Worm (Caenorhabditis elegans) whole organism, L4 larva: ENCODE data around the gene snt-1.

Source experiments
- R02D3.7 ChIP-seq: fragments of 150-350 bp; sonication (generic microtip); optimal IDR thresholded peaks from 3 replicates; lab custom pipeline; 2014; ENCODE audit warnings: missing biosample characterization, missing genetic modification characterization
- ZK546.5 ChIP-seq, 2 experiments: sonication (generic microtip); optimal IDR thresholded peaks; 2 replicates each; lab custom pipeline; 2017; ENCODE audit warnings: missing biosample characterization in 2 of 2, missing genetic modification characterization in 2 of 2
- aha-1 ChIP-seq: fragments of 150-350 bp; peaks from one replicate; lab custom pipeline; 2014; ENCODE audit warnings: missing biosample characterization, missing genetic modification characterization
- ceh-28 ChIP-seq: fragments of 150-350 bp; optimal IDR thresholded peaks from 2 replicates; lab custom pipeline; 2014; ENCODE audit warnings: missing biosample characterization, missing genetic modification reagents, missing genetic modification characterization
- ces-1 ChIP-seq: fragments of 150-350 bp; sonication (generic microtip); optimal IDR thresholded peaks from 4 replicates; lab custom pipeline; 2014; ENCODE audit warnings: missing biosample characterization, missing genetic modification reagents, missing genetic modification characterization
- cey-2 ChIP-seq: sonication (generic microtip); optimal IDR thresholded peaks from 3 replicates; lab custom pipeline; 2017; ENCODE audit warnings: missing genetic modification characterization, mild to moderate bottlenecking, missing compliant biosample characterization, antibody characterized with exemption, borderline replicate concordance; ENCODE audit not compliant: insufficient read depth
- ctbp-1 ChIP-seq: fragments of 200-800 bp; sonication (Bioruptor generic); IDR thresholded peaks from 2 replicates; pipeline ENCODE4 v1.3.6; 2022; ENCODE audit warnings: missing genetic modification reagents, missing genetic modification characterization, missing compliant biosample characterization
- daf-16 ChIP-seq, 3 experiments: sonication (generic microtip); optimal IDR thresholded peaks; 2 replicates each; lab custom pipeline; 2016 to 2017; ENCODE audit warnings: missing genetic modification characterization in 3 of 3, missing genetic modification reagents in 3 of 3, mild to moderate bottlenecking in 2 of 3, missing compliant biosample characterization in 2 of 3, missing biosample characterization in 1 of 3, moderate library complexity in 1 of 3
- dmd-6 ChIP-seq: fragments of 200-800 bp; sonication (Bioruptor generic); IDR thresholded peaks from 2 replicates; pipeline ENCODE4 v1.3.6; 2022; ENCODE audit warnings: missing genetic modification reagents, missing genetic modification characterization, missing compliant biosample characterization
- dpl-1 ChIP-seq: fragments of 150-350 bp; optimal IDR thresholded peaks from 2 replicates; lab custom pipeline; 2014; ENCODE audit warnings: missing biosample characterization, missing genetic modification reagents, missing genetic modification characterization
- duxl-1 ChIP-seq: sonication (generic microtip); optimal IDR thresholded peaks from 2 replicates; lab custom pipeline; 2016; ENCODE audit warnings: mild to moderate bottlenecking, missing genetic modification characterization, moderate library complexity, missing compliant biosample characterization; ENCODE audit not compliant: poor library complexity
- dve-1 ChIP-seq: sonication (generic microtip); optimal IDR thresholded peaks from 2 replicates; lab custom pipeline; 2017; ENCODE audit warnings: antibody characterized with exemption, mild to moderate bottlenecking, missing genetic modification characterization, missing compliant biosample characterization; ENCODE audit not compliant: insufficient read depth
- hlh-11 ChIP-seq: fragments of 200-800 bp; sonication (Bioruptor generic); optimal IDR thresholded peaks from 2 replicates; lab custom pipeline; 2018; ENCODE audit warnings: mild to moderate bottlenecking, missing genetic modification characterization, missing compliant biosample characterization
- hlh-30 ChIP-seq: sonication (generic microtip); optimal IDR thresholded peaks from 2 replicates; lab custom pipeline; 2017; ENCODE audit warnings: antibody characterized with exemption, mild to moderate bottlenecking, missing genetic modification characterization, missing compliant biosample characterization; ENCODE audit not compliant: insufficient read depth
- lir-3 ChIP-seq: sonication (generic microtip); optimal IDR thresholded peaks from 2 replicates; lab custom pipeline; 2016; ENCODE audit warnings: mild to moderate bottlenecking, missing genetic modification characterization, missing compliant biosample characterization
- lsy-2 ChIP-seq, 2 experiments: fragments of 150-350 bp in 1 of 2; sonication (generic microtip) in 1 of 2; optimal IDR thresholded peaks; 2 replicates each; lab custom pipeline; 2014 to 2017; ENCODE audit warnings: missing biosample characterization in 2 of 2, missing genetic modification characterization in 2 of 2
- mdl-1 ChIP-seq, 2 experiments: fragments of 150-350 bp in 1 of 2; sonication (generic microtip) in 1 of 2; optimal IDR thresholded peaks; 2 replicates each; lab custom pipeline; 2014 to 2017; ENCODE audit warnings: missing biosample characterization in 2 of 2, missing genetic modification characterization in 2 of 2
- mes-2 ChIP-seq: sonication (generic microtip); optimal IDR thresholded peaks from 2 replicates; lab custom pipeline; 2016; ENCODE audit warnings: missing genotype, mild to moderate bottlenecking, missing genetic modification characterization, missing compliant biosample characterization; ENCODE audit not compliant: poor library complexity, severe bottlenecking
- nhr-10 ChIP-seq: fragments of 150-350 bp; optimal IDR thresholded peaks from 2 replicates; lab custom pipeline; 2014; ENCODE audit warnings: missing biosample characterization, missing genetic modification characterization
- nhr-102 ChIP-seq: sonication (generic microtip); optimal IDR thresholded peaks from 2 replicates; lab custom pipeline; 2016; ENCODE audit warnings: mild to moderate bottlenecking, missing genetic modification characterization, moderate library complexity, missing compliant biosample characterization
- nhr-237 ChIP-seq: sonication (generic microtip); optimal IDR thresholded peaks from 2 replicates; lab custom pipeline; 2017; ENCODE audit warnings: missing biosample characterization, missing genetic modification characterization
- nhr-25 ChIP-seq: sonication (generic microtip); optimal IDR thresholded peaks from 2 replicates; lab custom pipeline; 2017; ENCODE audit warnings: missing genetic modification characterization, mild to moderate bottlenecking, missing compliant biosample characterization, antibody characterized with exemption, moderate library complexity, borderline replicate concordance; ENCODE audit not compliant: insufficient read depth
- nhr-28 ChIP-seq: fragments of 150-350 bp; optimal IDR thresholded peaks from 2 replicates; lab custom pipeline; 2014; ENCODE audit warnings: missing biosample characterization, missing genetic modification characterization
- nhr-42 ChIP-seq: fragments of 200-800 bp; sonication (Bioruptor generic); IDR thresholded peaks from 2 replicates; pipeline ENCODE4 v1.3.6; 2022; ENCODE audit warnings: missing genetic modification characterization, missing compliant biosample characterization
- nhr-6 ChIP-seq: fragments of 150-350 bp; optimal IDR thresholded peaks from 2 replicates; lab custom pipeline; 2014; ENCODE audit warnings: missing biosample characterization, missing genetic modification characterization
- rbr-2 ChIP-seq: sonication (generic microtip); optimal IDR thresholded peaks from 2 replicates; lab custom pipeline; 2016; ENCODE audit warnings: missing genotype, missing genetic modification characterization, missing compliant biosample characterization
- set-16 ChIP-seq: fragments of 200-800 bp; sonication (Bioruptor generic); IDR thresholded peaks from 2 replicates; pipeline ENCODE4 v1.3.6; 2022; ENCODE audit warnings: missing genetic modification reagents, missing genetic modification characterization, missing compliant biosample characterization
- snpc-4 ChIP-seq: fragments of 150-350 bp; optimal IDR thresholded peaks from 2 replicates; lab custom pipeline; 2014; ENCODE audit warnings: missing biosample characterization, missing genetic modification characterization
- tag-97 ChIP-seq: fragments of 200-800 bp; sonication (Bioruptor generic); IDR thresholded peaks from 2 replicates; pipeline ENCODE4 v1.3.6; 2022; ENCODE audit warnings: missing genetic modification characterization, missing compliant biosample characterization
- unc-62 ChIP-seq, 3 experiments: fragments of 150-350 bp in 1 of 3; sonication (generic microtip); optimal IDR thresholded peaks in 2 of 3; peaks in 1 of 3; 1 replicate in 1 of 3; 2 replicates in 2 of 3; lab custom pipeline; 2014 to 2017; ENCODE audit warnings: missing biosample characterization in 3 of 3, missing genetic modification characterization in 3 of 3, missing genetic modification reagents in 3 of 3, missing genotype in 1 of 3
- vab-7 ChIP-seq: fragments of 200-800 bp; sonication (Bioruptor generic); IDR thresholded peaks from 2 replicates; pipeline ENCODE4 v1.3.6; 2022; ENCODE audit warnings: missing genetic modification reagents, missing genetic modification characterization, missing compliant biosample characterization
- zag-1 ChIP-seq: fragments of 150-350 bp; optimal IDR thresholded peaks from 2 replicates; lab custom pipeline; 2014; ENCODE audit warnings: missing biosample characterization, missing genetic modification characterization
- zfp-2 ChIP-seq: sonication (generic microtip); optimal IDR thresholded peaks from 2 replicates; lab custom pipeline; 2016; ENCODE audit warnings: mild to moderate bottlenecking, missing genetic modification characterization, missing compliant biosample characterization
- zfp-3 ChIP-seq: fragments of 200-800 bp; sonication (Bioruptor generic); conservative IDR thresholded peaks from 2 replicates; pipeline ENCODE4 v1.3.6; 2022; ENCODE audit warnings: missing genetic modification reagents, missing genetic modification characterization, missing compliant biosample characterization
- zip-11 ChIP-seq: fragments of 200-800 bp; sonication (Bioruptor generic); IDR thresholded peaks from 2 replicates; pipeline ENCODE4 v1.3.6; 2022; ENCODE audit warnings: missing genetic modification characterization, missing compliant biosample characterization
- zip-2 ChIP-seq: fragments of 150-350 bp; optimal IDR thresholded peaks from 2 replicates; lab custom pipeline; 2014; ENCODE audit warnings: missing biosample characterization, missing genetic modification characterization

Gene snt-1

DNA sequence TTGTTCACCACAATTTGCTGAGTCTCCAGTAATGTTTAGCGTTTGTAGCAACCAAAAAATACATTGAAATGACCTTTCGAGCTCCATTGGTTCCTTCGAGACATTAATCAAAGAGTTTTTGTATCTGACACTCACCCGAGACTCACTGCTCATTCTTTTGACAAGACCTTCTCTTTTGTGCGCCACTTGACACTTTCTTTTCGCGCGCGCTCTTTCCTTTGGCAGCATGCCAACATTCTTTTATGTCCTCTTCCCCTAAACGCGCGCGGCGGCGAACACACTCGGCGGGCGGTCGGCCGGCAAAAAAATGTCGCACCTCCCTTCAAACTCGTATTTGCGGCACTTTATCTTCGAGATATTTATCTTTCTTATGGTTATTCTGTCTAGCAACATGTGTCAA lies 32.9 kb downstream of the snt-1 start (continued):
- TF ChIP-seq aha-1 (tag; lab: Kevin White, UChicago) = no peak
- no peak for TF ChIP-seq nhr-102 (tag; lab: Kevin White, UChicago)
- no peak for TF ChIP-seq ctbp-1 (GFP tag; lab: Robert Waterston, UW)
- TF ChIP-seq dmd-6 (GFP tag; lab: Robert Waterston, UW) = peak; percentile 50; the same call in 1 of the 2 replicates
- peak; percentile 38 for TF ChIP-seq rbr-2 (tag; lab: Kevin White, UChicago)
- TF ChIP-seq hlh-30 (tag; lab: Kevin White, UChicago) = no peak

DNA sequence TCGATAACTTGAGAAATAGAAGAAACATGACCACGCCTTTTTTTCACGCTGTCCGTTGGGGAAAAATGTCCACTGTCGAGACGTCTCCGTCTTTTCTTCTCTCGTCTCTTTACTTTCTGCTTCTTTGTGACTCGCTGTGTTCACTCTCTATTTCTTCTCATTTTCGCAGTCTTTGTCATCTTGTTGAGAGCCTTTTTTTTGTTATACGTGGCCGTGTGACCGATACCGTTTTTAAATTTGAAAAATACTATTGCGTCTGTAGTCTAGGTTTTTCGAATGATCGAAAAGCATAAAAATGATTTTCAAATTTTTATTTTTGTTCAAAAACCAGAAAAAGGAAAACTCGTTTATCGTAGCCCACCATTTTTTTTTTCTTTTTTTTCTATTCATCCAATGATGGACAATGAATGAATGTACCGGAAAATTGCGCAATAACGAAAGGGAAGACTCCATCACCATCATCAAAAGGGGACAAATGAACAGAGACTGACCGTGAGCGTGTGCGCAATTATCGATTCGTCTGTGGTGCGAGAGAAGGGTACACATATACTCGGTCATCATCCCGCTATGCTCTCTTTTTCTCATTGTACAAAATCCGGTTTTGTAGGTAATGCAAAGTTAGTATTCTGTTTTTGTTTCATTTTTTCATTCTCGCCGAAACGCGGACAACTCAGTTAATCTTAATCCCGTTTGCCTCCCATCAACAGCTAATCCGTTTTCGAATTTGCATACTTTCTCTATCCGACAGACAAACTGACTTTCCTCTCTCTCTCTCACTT lies 33.7 kb downstream of the snt-1 start:
- TF ChIP-seq mes-2 (tag; lab: Kevin White, UChicago) (peak; percentile 45), duxl-1 (tag; lab: Kevin White, UChicago) (no peak), dve-1 (tag; lab: Kevin White, UChicago) (peak; percentile 36), unc-62 (GFP tag; optimal IDR thresholded peaks at IDR 0.05 in 1 of 2; lab: Kevin White, UChicago) (peak in 1 of 2 experiments; percentile 84), unc-62 (tag; optimal IDR thresholded peaks at IDR 0.05; lab: Kevin White, UChicago) (no peak), hlh-30 (tag; lab: Kevin White, UChicago) (peak; percentile 47), tag-97 (GFP tag; lab: Robert Waterston, UW) (no peak), ces-1 (GFP tag; lab: Kevin White, UChicago) (peak; percentile 42), ceh-28 (tag; lab: Kevin White, UChicago) (peak; percentile 48), snpc-4 (tag; lab: Kevin White, UChicago) (no peak), nhr-42 (no peak), aha-1 (tag; lab: Kevin White, UChicago) (peak; percentile 12), lsy-2 (tag; optimal IDR thresholded peaks at IDR 0.05; lab: Kevin White, UChicago) (peak in 1 of 2 experiments; percentile 18)

DNA sequence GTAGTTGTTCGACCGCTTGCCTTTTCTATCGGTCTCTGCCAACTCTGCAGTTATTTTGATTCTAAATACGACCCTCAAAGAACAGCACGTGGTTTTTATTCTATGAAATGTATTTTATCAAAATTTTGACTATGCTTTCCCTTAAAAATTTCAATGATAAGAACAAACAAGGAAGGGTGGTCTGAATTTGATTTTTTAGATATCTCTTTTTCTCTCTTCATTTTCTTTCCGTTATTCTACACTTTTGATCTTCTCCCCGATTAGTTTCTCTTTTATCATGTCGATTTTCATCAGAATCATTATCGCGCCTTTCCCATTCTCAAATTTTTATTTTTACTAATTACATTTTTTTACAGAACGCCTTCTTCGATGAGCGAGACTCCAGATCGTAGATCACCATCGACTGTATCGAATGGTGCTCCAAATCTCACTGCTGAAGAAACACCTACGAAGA lies 34.3 kb downstream of the snt-1 start:
- TF ChIP-seq dpl-1 (GFP tag; lab: Kevin White, UChicago) (no peak), daf-16 (GFP tag; optimal IDR thresholded peaks at IDR 0.05; lab: Kevin White, UChicago) (no peak), daf-16 (tag; optimal IDR thresholded peaks at IDR 0.05; lab: Kevin White, UChicago) (peak; percentile 8), cey-2 (tag; lab: Kevin White, UChicago) (no peak), mdl-1 (tag; optimal IDR thresholded peaks at IDR 0.05; lab: Kevin White, UChicago) (peak in 1 of 2 experiments; percentile 38), nhr-25 (tag; lab: Kevin White, UChicago) (no peak), R02D3.7 (tag; lab: Kevin White, UChicago) (no peak), dve-1 (tag; lab: Kevin White, UChicago) (peak; percentile 48), nhr-28 (peak; percentile 53), zag-1 (tag; lab: Kevin White, UChicago) (no peak)

DNA sequence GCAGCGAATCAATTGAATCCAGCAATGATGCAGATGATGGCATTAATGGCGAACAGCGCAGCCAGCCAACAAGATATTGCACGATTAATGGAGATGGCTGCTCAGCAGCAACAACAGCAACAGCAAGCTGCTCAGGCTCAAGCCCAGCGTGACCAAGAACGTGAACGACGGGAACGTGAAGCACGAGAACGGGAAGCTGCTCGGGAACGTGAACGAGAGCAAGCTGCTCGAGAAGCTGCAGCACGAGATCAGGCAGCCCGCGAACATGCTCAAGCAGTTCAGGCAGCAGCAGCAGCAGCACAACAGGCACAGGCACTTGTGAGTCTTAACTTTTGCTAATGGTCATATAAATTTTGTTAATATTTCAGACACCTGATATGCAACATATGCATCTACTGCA lies 36.0 kb downstream of the snt-1 start:
- TF ChIP-seq zfp-2 (tag; lab: Kevin White, UChicago) (no peak), dmd-6 (GFP tag; lab: Robert Waterston, UW) (no peak), ctbp-1 (GFP tag; lab: Robert Waterston, UW) (no peak), ZK546.5 (tag; optimal IDR thresholded peaks at IDR 0.05; lab: Kevin White, UChicago) (no peak), zfp-3 (GFP tag; lab: Robert Waterston, UW) (no peak), zip-2 (tag; lab: Kevin White, UChicago) (no peak), hlh-30 (tag; lab: Kevin White, UChicago) (peak; percentile 7), set-16 (peak; percentile 86), zip-11 (GFP tag; lab: Robert Waterston, UW) (no peak), hlh-11 (no peak), nhr-6 (no peak), lir-3 (tag; lab: Kevin White, UChicago) (no peak), nhr-237 (tag; lab: Kevin White, UChicago) (no peak), nhr-10 (tag; lab: Kevin White, UChicago) (no peak), dve-1 (tag; lab: Kevin White, UChicago) (no peak), vab-7 (GFP tag; lab: Robert Waterston, UW) (no peak)
